Fruit fly (Drosophila melanogaster) whole organism, embryonic: ENCODE results near the gene Hsp67Ba.

ENCODE experiments used
- ATbp ChIP-seq: fragments of 200-800 bp; sonication (Bioruptor generic); optimal IDR thresholded peaks from 2 replicates; lab custom pipeline; 2017; ENCODE audit warnings: missing biosample characterization, mild to moderate bottlenecking, missing genetic modification characterization, missing genetic modification reagents
- C15 ChIP-seq: fragments of 200-800 bp; sonication (Bioruptor generic); IDR thresholded peaks from 3 replicates; pipeline ENCODE4 v1.3.6; 2022; ENCODE audit warnings: missing biosample characterization, missing genetic modification characterization
- CG11398 ChIP-seq: fragments of 200-800 bp; sonication (Bioruptor generic); optimal IDR thresholded peaks from 2 replicates; lab custom pipeline; 2016; ENCODE audit warnings: missing biosample characterization, missing genetic modification characterization
- CG12942 ChIP-seq: fragments of 200-800 bp; sonication (Bioruptor generic); optimal IDR thresholded peaks from 3 replicates; lab custom pipeline; 2016; ENCODE audit warnings: missing biosample characterization, missing genetic modification characterization
- CG1602 ChIP-seq: fragments of 200-800 bp; sonication (Bioruptor generic); optimal IDR thresholded peaks from 3 replicates; lab custom pipeline; 2016; ENCODE audit warnings: missing biosample characterization, missing genetic modification characterization
- CG17829 ChIP-seq: fragments of 200-800 bp; optimal IDR thresholded peaks from 2 replicates; lab custom pipeline; 2019; ENCODE audit warnings: missing biosample characterization, mild to moderate bottlenecking, missing genetic modification characterization, moderate library complexity
- CG30431 ChIP-seq: fragments of 200-800 bp; sonication (Bioruptor generic); optimal IDR thresholded peaks from 2 replicates; lab custom pipeline; 2017; ENCODE audit warnings: missing biosample characterization, missing genetic modification characterization
- CG4730 ChIP-seq: fragments of 200-800 bp; sonication (Bioruptor generic); IDR thresholded peaks from 2 replicates; pipeline ENCODE4 v1.3.6; 2022; ENCODE audit warnings: missing biosample characterization, missing genetic modification characterization
- CG4820 ChIP-seq: fragments of 200-800 bp; sonication (Bioruptor generic); optimal IDR thresholded peaks from 3 replicates; lab custom pipeline; 2016; ENCODE audit warnings: missing biosample characterization, missing genetic modification characterization
- CG6765 ChIP-seq: fragments of 200-800 bp; sonication (Bioruptor generic); optimal IDR thresholded peaks from 3 replicates; lab custom pipeline; 2017; ENCODE audit warnings: missing biosample characterization, mild to moderate bottlenecking, missing genetic modification characterization
- CG7271 ChIP-seq: fragments of 200-800 bp; sonication (Bioruptor generic); optimal IDR thresholded peaks from 2 replicates; lab custom pipeline; 2018; ENCODE audit warnings: missing biosample characterization, mild to moderate bottlenecking, missing genetic modification characterization, moderate library complexity
- CG7556 ChIP-seq: fragments of 200-800 bp; sonication (Bioruptor generic); optimal IDR thresholded peaks from 2 replicates; lab custom pipeline; 2017; ENCODE audit warnings: missing biosample characterization, mild to moderate bottlenecking, missing genetic modification characterization
- CG8281 ChIP-seq: fragments of 200-800 bp; sonication (Bioruptor generic); optimal IDR thresholded peaks from 2 replicates; lab custom pipeline; 2018; ENCODE audit warnings: missing biosample characterization, mild to moderate bottlenecking, missing genetic modification characterization, moderate library complexity
- Deaf1 ChIP-seq: fragments of 200-800 bp; optimal IDR thresholded peaks from 3 replicates; lab custom pipeline; 2019; ENCODE audit warnings: missing biosample characterization, mild to moderate bottlenecking, missing genetic modification characterization, moderate library complexity
- Drgx ChIP-seq: fragments of 200-800 bp; sonication (Bioruptor generic); IDR thresholded peaks from 2 replicates; pipeline ENCODE4 v1.3.6; 2022; ENCODE audit warnings: missing biosample characterization, missing genetic modification characterization
- Fer3 ChIP-seq: fragments of 200-800 bp; sonication (Bioruptor generic); optimal IDR thresholded peaks from 2 replicates; lab custom pipeline; 2018; ENCODE audit warnings: missing biosample characterization, mild to moderate bottlenecking, missing genetic modification characterization, moderate library complexity
- H15 ChIP-seq: fragments of 200-800 bp; sonication (Bioruptor generic); IDR thresholded peaks from 3 replicates; pipeline ENCODE4 v1.3.6; 2022; ENCODE audit warnings: missing biosample characterization, missing genetic modification characterization
- HLHmδ ChIP-seq: fragments of 200-800 bp; sonication (Bioruptor generic); optimal IDR thresholded peaks from 2 replicates; lab custom pipeline; 2018; ENCODE audit warnings: missing biosample characterization, mild to moderate bottlenecking, missing genetic modification characterization, moderate library complexity
- Jarid2 ChIP-seq: fragments of 200-800 bp; sonication (Bioruptor generic); optimal IDR thresholded peaks from 3 replicates; lab custom pipeline; 2017; ENCODE audit warnings: mild to moderate bottlenecking, missing biosample characterization, missing genetic modification reagents, missing genetic modification characterization
- Lpt ChIP-seq: fragments of >200 bp; optimal IDR thresholded peaks from 2 replicates; lab custom pipeline; 2018; ENCODE audit warnings: missing biosample characterization, missing genetic modification characterization
- Opbp ChIP-seq: fragments of 200-800 bp; sonication (Bioruptor generic); IDR thresholded peaks from 3 replicates; pipeline ENCODE4 v1.3.6; 2022; ENCODE audit warnings: missing biosample characterization, missing genetic modification characterization; ENCODE audit not compliant: partially characterized antibody
- PHDP ChIP-seq: fragments of 200-800 bp; sonication (Bioruptor generic); optimal IDR thresholded peaks from 3 replicates; lab custom pipeline; 2018; ENCODE audit warnings: missing biosample characterization, mild to moderate bottlenecking, missing genetic modification characterization, moderate library complexity
- Poxn ChIP-seq: fragments of 200-800 bp; sonication (Bioruptor generic); IDR thresholded peaks from 2 replicates; pipeline ENCODE4 v1.3.6; 2022; ENCODE audit warnings: missing biosample characterization, missing genetic modification characterization
- Six4 ChIP-seq: fragments of 200-800 bp; sonication (Bioruptor generic); optimal IDR thresholded peaks from 2 replicates; lab custom pipeline; 2016; ENCODE audit warnings: missing biosample characterization, missing genetic modification characterization
- Sry-β ChIP-seq: fragments of 200-800 bp; sonication (Bioruptor generic); optimal IDR thresholded peaks from 2 replicates; lab custom pipeline; 2018; ENCODE audit warnings: missing biosample characterization, mild to moderate bottlenecking, missing genetic modification characterization, moderate library complexity
- Xrp1 ChIP-seq: fragments of 200-800 bp; sonication (Bioruptor generic); IDR thresholded peaks from 2 replicates; pipeline ENCODE4 v1.3.6; 2022; ENCODE audit warnings: missing biosample characterization, missing genetic modification characterization
- bbx ChIP-seq: fragments of 200-800 bp; sonication (Bioruptor generic); IDR thresholded peaks from 2 replicates; pipeline ENCODE4 v1.3.6; 2022; ENCODE audit warnings: missing biosample characterization, missing genetic modification characterization; ENCODE audit not compliant: partially characterized antibody
- caup ChIP-seq: fragments of 200-800 bp; sonication (Bioruptor generic); optimal IDR thresholded peaks from 3 replicates; lab custom pipeline; 2017; ENCODE audit warnings: missing biosample characterization, mild to moderate bottlenecking, missing genetic modification characterization, moderate library complexity; ENCODE audit not compliant: severe bottlenecking
- cg ChIP-seq: fragments of 200-800 bp; sonication (Bioruptor generic); optimal IDR thresholded peaks from 3 replicates; lab custom pipeline; 2019; ENCODE audit warnings: missing biosample characterization, mild to moderate bottlenecking, missing genetic modification characterization, moderate library complexity
- corto ChIP-seq: fragments of 200-800 bp; sonication (Bioruptor generic); optimal IDR thresholded peaks from 2 replicates; lab custom pipeline; 2016; ENCODE audit warnings: missing biosample characterization, mild to moderate bottlenecking, missing genetic modification characterization, moderate library complexity
- dmrt11E ChIP-seq: fragments of 200-800 bp; sonication (Bioruptor generic); optimal IDR thresholded peaks from 3 replicates; lab custom pipeline; 2018; ENCODE audit warnings: missing biosample characterization, mild to moderate bottlenecking, missing genetic modification characterization, moderate library complexity
- gsb ChIP-seq: fragments of 200-800 bp; sonication (Bioruptor generic); IDR thresholded peaks from 2 replicates; pipeline ENCODE4 v1.3.6; 2022; ENCODE audit warnings: missing biosample characterization, missing genetic modification characterization
- kay ChIP-seq: fragments of 200-800 bp; sonication (Bioruptor generic); optimal IDR thresholded peaks from 2 replicates; lab custom pipeline; 2016; ENCODE audit warnings: missing biosample characterization, missing genetic modification characterization
- lbe ChIP-seq: fragments of 200-800 bp; sonication (Bioruptor generic); optimal IDR thresholded peaks from 2 replicates; lab custom pipeline; 2016; ENCODE audit warnings: missing biosample characterization, mild to moderate bottlenecking, missing genetic modification characterization
- nau ChIP-seq: fragments of 200-800 bp; sonication (Bioruptor generic); optimal IDR thresholded peaks from 3 replicates; lab custom pipeline; 2017; ENCODE audit warnings: missing biosample characterization, mild to moderate bottlenecking, missing genetic modification characterization, missing genetic modification reagents
- pan ChIP-seq, 4 experiments: fragments of >200 bp in 3 of 4; fragments of 200-800 bp in 1 of 4; sonication (Bioruptor generic) in 1 of 4; optimal IDR thresholded peaks in 3 of 4; IDR thresholded peaks in 1 of 4; 2 replicates each; pipeline versions ENCODE4 v1.3.6 to Lab custom; 2017 to 2022; ENCODE audit warnings: missing biosample characterization in 2 of 4, missing genetic modification characterization in 2 of 4, mixed read lengths in 1 of 4
- pb ChIP-seq: fragments of 200-800 bp; sonication (Bioruptor generic); optimal IDR thresholded peaks from 3 replicates; lab custom pipeline; 2016; ENCODE audit warnings: missing biosample characterization, missing genetic modification characterization
- pros ChIP-seq: fragments of 200-800 bp; sonication (Bioruptor generic); optimal IDR thresholded peaks from 3 replicates; lab custom pipeline; 2019; ENCODE audit warnings: missing biosample characterization, mild to moderate bottlenecking, missing genetic modification characterization, moderate library complexity
- ranshi ChIP-seq: fragments of 200-800 bp; sonication (Bioruptor generic); IDR thresholded peaks from 2 replicates; pipeline ENCODE4 v1.3.6; 2022; ENCODE audit warnings: missing biosample characterization, missing genetic modification characterization
- rib ChIP-seq: fragments of 200-800 bp; sonication (Bioruptor generic); IDR thresholded peaks from 2 replicates; pipeline ENCODE4 v1.3.6; 2022; ENCODE audit warnings: missing biosample characterization, missing genetic modification characterization
- slbo ChIP-seq: fragments of 200-800 bp; sonication (Bioruptor generic); IDR thresholded peaks from 2 replicates; pipeline ENCODE4 v1.3.6; 2022; ENCODE audit warnings: missing biosample characterization, missing genetic modification characterization
- sob ChIP-seq: fragments of 200-800 bp; sonication (Bioruptor generic); IDR thresholded peaks from 2 replicates; pipeline ENCODE4 v1.3.6; 2022; ENCODE audit warnings: missing biosample characterization, missing genetic modification characterization
- stc ChIP-seq: fragments of 200-800 bp; sonication (Bioruptor generic); IDR thresholded peaks from 2 replicates; pipeline ENCODE4 v1.3.6; 2022; ENCODE audit warnings: missing biosample characterization, missing genetic modification characterization
- stwl ChIP-seq: fragments of 200-800 bp; sonication (Bioruptor generic); optimal IDR thresholded peaks from 3 replicates; lab custom pipeline; 2018; ENCODE audit warnings: missing biosample characterization, mild to moderate bottlenecking, missing genetic modification characterization, moderate library complexity
- trh ChIP-seq: fragments of 200-800 bp; sonication (Bioruptor generic); optimal IDR thresholded peaks from 2 replicates; lab custom pipeline; 2016; ENCODE audit warnings: missing biosample characterization, missing genetic modification characterization
- unc-4 ChIP-seq: fragments of 200-800 bp; sonication (Bioruptor generic); IDR thresholded peaks from 2 replicates; pipeline ENCODE4 v1.3.6; 2022; ENCODE audit warnings: missing biosample characterization, missing genetic modification characterization; ENCODE audit not compliant: partially characterized antibody
- yki ChIP-seq: fragments of >200 bp; optimal IDR thresholded peaks from 3 replicates; lab custom pipeline; 2018
- zfh1 ChIP-seq: fragments of 200-800 bp; sonication (Bioruptor generic); IDR thresholded peaks from 3 replicates; pipeline ENCODE4 v1.3.6; 2022; ENCODE audit warnings: missing biosample characterization, missing genetic modification characterization

Gene Hsp67Ba

DNA sequence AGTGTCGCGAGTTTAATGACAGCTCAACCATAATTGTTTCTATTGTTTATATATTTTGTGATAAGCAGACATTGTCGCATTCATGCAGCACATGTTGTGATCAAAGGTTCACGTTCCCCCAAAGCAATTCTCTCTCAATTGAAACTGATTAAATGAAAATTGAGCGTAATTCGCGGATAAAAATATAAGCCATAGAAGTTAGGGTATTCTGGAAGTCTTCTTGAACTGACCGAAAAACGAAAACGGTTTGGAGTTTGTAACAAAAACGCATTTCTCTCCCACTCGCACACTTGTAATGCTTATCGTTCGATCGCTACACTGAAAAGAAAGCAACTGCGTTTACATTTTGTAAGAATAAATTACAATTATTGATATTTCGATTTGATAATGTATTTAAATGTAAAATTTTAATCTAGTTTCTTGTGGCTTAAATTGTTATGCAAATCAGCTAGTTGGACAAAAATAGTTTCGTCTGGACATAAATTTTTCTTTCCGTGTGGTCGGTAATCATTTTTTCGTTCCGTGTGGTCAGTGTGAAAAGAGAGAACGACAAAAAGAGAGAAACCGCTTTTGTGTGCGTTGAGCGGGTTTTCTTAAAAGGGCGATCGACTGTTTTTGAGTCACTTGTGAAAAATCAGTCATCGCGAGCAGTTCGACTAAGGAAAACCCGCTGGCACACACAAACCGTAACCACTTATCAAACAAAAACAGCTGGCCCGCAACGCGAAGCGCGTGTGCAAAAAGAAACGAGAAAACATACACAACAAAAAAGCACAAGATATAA is 43.5 kb upstream of the Hsp67Ba start, which contains the start of gene aay (continued):
- peak; percentile 99 for TF ChIP-seq Xrp1 (GFP tag; lab: Robert Waterston, UW)
- peak; percentile 97 for TF ChIP-seq lbe
- peak; percentile 99 for TF ChIP-seq PHDP (tag; lab: Kevin White, UChicago)
- peak; percentile 88 for TF ChIP-seq stwl (tag; lab: Kevin White, UChicago)
- TF ChIP-seq ranshi (GFP tag; lab: Robert Waterston, UW): peak; percentile 98
- TF ChIP-seq yki (lab: Kevin White, UChicago): no peak
- peak; percentile 97 for TF ChIP-seq corto (GFP tag; lab: Kevin White, UChicago)
- TF ChIP-seq CG1602 (GFP tag; lab: Kevin White, UChicago): peak; percentile 98
- TF ChIP-seq nau (GFP tag; lab: Kevin White, UChicago): peak; percentile 98
- peak; percentile 99 for TF ChIP-seq Fer3 (tag; lab: Kevin White, UChicago)
- TF ChIP-seq CG30431: peak; percentile 98
- TF ChIP-seq CG11398: peak; percentile 95
- peak; percentile 96 for TF ChIP-seq gsb
- TF ChIP-seq bbx (GFP tag; lab: Robert Waterston, UW): 0 out of 2 replicates have a peak, but pooled peaks have one; percentile 40
- peak; percentile 99 for TF ChIP-seq caup (GFP tag; lab: Kevin White, UChicago)
- TF ChIP-seq stc: peak; percentile 98
- peak; percentile 99 for TF ChIP-seq CG7556 (GFP tag; lab: Kevin White, UChicago)
- no peak for TF ChIP-seq Opbp (GFP tag; lab: Robert Waterston, UW)
- peak; percentile 98 for TF ChIP-seq kay (GFP tag; lab: Kevin White, UChicago)
- peak; percentile 84 for TF ChIP-seq cg (GFP tag; lab: Kevin White, UChicago)
- peak; percentile 34; the same call in 1 of the 2 replicates for TF ChIP-seq unc-4 (GFP tag; lab: Robert Waterston, UW)
- TF ChIP-seq Lpt (GFP tag; lab: Kevin White, UChicago): no peak
- TF ChIP-seq rib (GFP tag; lab: Robert Waterston, UW): peak; percentile 97
- TF ChIP-seq CG7271 (tag; lab: Kevin White, UChicago): peak; percentile 96
- TF ChIP-seq ATbp (GFP tag; lab: Kevin White, UChicago): peak; percentile 99
- peak; percentile 99 for TF ChIP-seq CG17829 (tag; lab: Kevin White, UChicago)
- TF ChIP-seq sob (GFP tag; lab: Robert Waterston, UW): peak; percentile 99
- no peak for TF ChIP-seq HLHmδ (GFP tag; lab: Kevin White, UChicago)
- TF ChIP-seq H15: peak; percentile 97
- peak; percentile 97 for TF ChIP-seq CG4730
- peak; percentile 99 for TF ChIP-seq Six4
- TF ChIP-seq Deaf1 (tag; lab: Kevin White, UChicago): peak; percentile 90
- TF ChIP-seq CG4820 (GFP tag; lab: Kevin White, UChicago): peak; percentile 98
- TF ChIP-seq Drgx (GFP tag; lab: Robert Waterston, UW): peak; percentile 98
- TF ChIP-seq zfh1: peak; percentile 99
- TF ChIP-seq Sry-β (GFP tag; lab: Kevin White, UChicago): peak; percentile 76
- TF ChIP-seq pb: peak; percentile 97
- peak; percentile 98 for TF ChIP-seq CG6765 (GFP tag; lab: Kevin White, UChicago)
- peak; percentile 94 for TF ChIP-seq CG8281
- TF ChIP-seq slbo: peak; percentile 99
- TF ChIP-seq dmrt11E (tag; lab: Kevin White, UChicago): peak; percentile 99
- TF ChIP-seq Jarid2 (GFP tag; lab: Kevin White, UChicago): peak; percentile 92
- TF ChIP-seq trh: peak; percentile 97
- peak; percentile 99 for TF ChIP-seq CG12942
- TF ChIP-seq C15: peak; percentile 95
- TF ChIP-seq Poxn (GFP tag; lab: Robert Waterston, UW): peak; percentile 90
- TF ChIP-seq pan (optimal IDR thresholded peaks at IDR 0.05; lab: Kevin White, UChicago): no peak
- peak in 1 of 2 experiments; percentile 98 for TF ChIP-seq pan (GFP tag; optimal IDR thresholded peaks at IDR 0.05 in 1 of 2, IDR thresholded peaks at IDR 0.05 in 1 of 2)
- TF ChIP-seq pros (GFP tag; lab: Kevin White, UChicago): peak; percentile 87
